Fruit fly (Drosophila melanogaster) Kc167 (cell line): ENCODE measurements around the gene cd.

Experiments used
- Myc ChIP-seq: fragments of >200 bp; optimal IDR thresholded peaks from 2 replicates; lab custom pipeline; 2017; ENCODE audit warnings: missing external identifiers
- Sin3A ChIP-seq: fragments of >200 bp; optimal IDR thresholded peaks from 2 replicates; lab custom pipeline; 2018; ENCODE audit warnings: missing external identifiers
- h ChIP-seq: fragments of >200 bp; optimal IDR thresholded peaks from 3 replicates; lab custom pipeline; 2018; ENCODE audit warnings: missing external identifiers
- insv ChIP-seq: fragments of >200 bp; optimal IDR thresholded peaks from 3 replicates; lab custom pipeline; 2018; ENCODE audit warnings: missing external identifiers
- psq ChIP-seq: fragments of >200 bp; optimal IDR thresholded peaks from 2 replicates; lab custom pipeline; 2017; ENCODE audit warnings: missing external identifiers
- ttk ChIP-seq: sonication (Bioruptor generic); optimal IDR thresholded peaks from 2 replicates; lab custom pipeline; 2017; ENCODE audit warnings: missing external identifiers

DNA sequence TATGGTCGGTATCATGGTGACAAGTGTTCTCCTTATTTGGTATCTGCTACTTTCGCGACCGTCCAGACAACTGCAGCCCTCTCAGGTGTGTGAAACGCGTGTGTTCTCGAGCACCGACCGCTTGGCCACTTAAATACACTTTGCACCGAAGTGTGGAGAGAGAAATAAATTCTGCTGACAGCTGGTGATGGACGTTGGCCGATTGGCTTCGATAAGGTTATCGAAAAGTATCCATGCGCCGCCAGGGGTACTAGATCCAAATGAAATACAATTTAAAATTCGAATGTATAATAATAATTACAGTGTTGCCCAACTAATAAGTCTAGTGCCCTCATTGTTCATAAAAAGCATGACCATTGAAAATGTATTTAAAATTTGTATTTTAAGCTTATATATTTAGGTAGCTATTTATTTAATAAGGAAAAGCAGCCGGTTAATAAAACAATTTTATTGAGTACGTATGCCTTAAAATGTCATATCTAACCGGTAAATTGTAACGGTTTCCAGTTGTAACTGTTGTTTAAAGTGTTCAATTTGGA is 8.4 kb upstream of the cd start, which contains the start of the genes Gclm and CG17625:
- no peak for TF ChIP-seq Myc (lab: Kevin White, UChicago)
- TF ChIP-seq insv = no peak
- TF ChIP-seq psq (lab: Kevin White, UChicago) = no peak
- no peak for TF ChIP-seq Sin3A (lab: Kevin White, UChicago)
- no peak for TF ChIP-seq h (lab: Kevin White, UChicago)
- no peak for TF ChIP-seq ttk (lab: Kevin White, UChicago)
